Fruit fly (Drosophila melanogaster) S2 (cell line): ENCODE data around the gene U2af38.

Source experiments
- CG8478 ChIP-seq: fragments of >200 bp; optimal IDR thresholded peaks from 2 replicates; lab custom pipeline; 2018
- CTCF ChIP-seq, 2 experiments: fragments of >200 bp; optimal IDR thresholded peaks; 2 replicates each; lab custom pipeline; 2018

DNA sequence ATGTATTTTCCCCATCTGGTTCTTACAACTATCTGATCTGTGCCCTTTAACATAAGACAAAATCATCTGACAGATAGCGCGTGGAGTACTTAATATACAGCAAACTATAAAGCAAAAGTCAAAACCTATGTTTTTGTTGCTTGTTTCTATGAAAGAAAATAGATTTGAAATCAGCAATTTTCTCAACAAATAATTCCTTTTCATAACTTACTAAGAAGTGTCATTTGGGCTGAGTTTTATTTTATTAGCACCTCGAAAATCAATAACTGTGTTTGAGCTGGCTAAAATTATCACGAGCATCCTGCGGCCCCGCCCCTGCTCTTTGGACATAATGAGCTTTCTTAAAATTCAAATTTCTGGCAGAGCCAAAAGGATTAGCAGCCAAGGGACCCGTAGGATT is 37.8 kb upstream of the U2af38 start, which contains the start of gene CG31921:
- TF ChIP-seq CTCF (optimal IDR thresholded peaks at IDR 0.05; lab: Kevin White, UChicago) (no peak), CG8478 (no peak)
